Fruit fly (Drosophila melanogaster): Measurements from ENCODE around the gene CG43329.
A peak's percentile ranks its signal among the peaks of the same experiment; 100 is the strongest.

CG43329 gene

dm6 chr3L:22471586-22472291, 33.3 kb downstream of the CG43329 start (continued):
- TF ChIP-seq Hr3 (GFP tag; optimal IDR thresholded peaks at IDR 0.05) = peak; percentile 56
- peak; percentile 45; the same call in 1 of the 2 replicates for TF ChIP-seq Taf1 (GFP tag; IDR thresholded peaks at IDR 0.05)
- peak; percentile 18 for TF ChIP-seq CG6813 (GFP tag; optimal IDR thresholded peaks at IDR 0.05)
- no peak for TF ChIP-seq sr (GFP tag; IDR thresholded peaks at IDR 0.05)
- TF ChIP-seq CG11456 (GFP tag; IDR thresholded peaks at IDR 0.05) = peak; percentile 67; the same call in 2 of the 3 replicates
- peak; percentile 71 for TF ChIP-seq CG9932 (GFP tag; IDR thresholded peaks at IDR 0.05)
- no peak for TF ChIP-seq CG1024 (GFP tag; IDR thresholded peaks at IDR 0.05)
- peak; percentile 29; the same call in 1 of the 2 replicates for TF ChIP-seq CG4730 (GFP tag; IDR thresholded peaks at IDR 0.05)
- peak; percentile 52 for TF ChIP-seq D19B (GFP tag; optimal IDR thresholded peaks at IDR 0.05)
- TF ChIP-seq CG10209 (GFP tag; optimal IDR thresholded peaks at IDR 0.05) = peak; percentile 66
- TF ChIP-seq fd64A (GFP tag; optimal IDR thresholded peaks at IDR 0.05) = no peak
- TF ChIP-seq sim (GFP tag; IDR thresholded peaks at IDR 0.05) = no peak
- TF ChIP-seq CG10431 (GFP tag; optimal IDR thresholded peaks at IDR 0.05) = no peak
- no peak for TF ChIP-seq C15 (GFP tag; IDR thresholded peaks at IDR 0.05)
- peak; percentile 69 for TF ChIP-seq CG13424 (tag; optimal IDR thresholded peaks at IDR 0.05)
- TF ChIP-seq gt (GFP tag; IDR thresholded peaks at IDR 0.05) = no peak
- TF ChIP-seq CG7745 (tag; optimal IDR thresholded peaks at IDR 0.05) = no peak
- TF ChIP-seq esg (GFP tag; conservative IDR thresholded peaks at IDR 0.05) = 0 out of 2 replicates have a peak, but pooled peaks have one; percentile 18
- TF ChIP-seq tap (tag; optimal IDR thresholded peaks at IDR 0.05) = peak; percentile 24
- TF ChIP-seq ERR (GFP tag; optimal IDR thresholded peaks at IDR 0.05) = no peak
- no peak for TF ChIP-seq eve (GFP tag; optimal IDR thresholded peaks at IDR 0.05)
- peak; percentile 84 for TF ChIP-seq CG3281 (GFP tag; optimal IDR thresholded peaks at IDR 0.05)
- TF ChIP-seq Fer3 (tag; optimal IDR thresholded peaks at IDR 0.05) = peak; percentile 62
- TF ChIP-seq CG9727 (GFP tag; optimal IDR thresholded peaks at IDR 0.05) = peak; percentile 43
- peak; percentile 34 for TF ChIP-seq Jarid2 (GFP tag; optimal IDR thresholded peaks at IDR 0.05)
- peak; percentile 54 for TF ChIP-seq CG14441 (GFP tag; IDR thresholded peaks at IDR 0.05)
- peak; percentile 57 for TF ChIP-seq Aef1 (GFP tag; IDR thresholded peaks at IDR 0.05)
- TF ChIP-seq CG11504 (tag; optimal IDR thresholded peaks at IDR 0.05) = peak; percentile 71
- TF ChIP-seq Poxn (GFP tag; IDR thresholded peaks at IDR 0.05) = 0 out of 2 replicates have a peak, but pooled peaks have one; percentile 35
- peak; percentile 40; the same call in 1 of the 2 replicates for TF ChIP-seq CG6689 (GFP tag; IDR thresholded peaks at IDR 0.05)
- no peak for TF ChIP-seq Fer1 (GFP tag; optimal IDR thresholded peaks at IDR 0.05)
- TF ChIP-seq CG12659 (GFP tag; optimal IDR thresholded peaks at IDR 0.05) = peak; percentile 58
- peak; percentile 58; the same call in 1 of the 2 replicates for TF ChIP-seq ranshi (GFP tag; IDR thresholded peaks at IDR 0.05)
- no peak for TF ChIP-seq slp2 (GFP tag; optimal IDR thresholded peaks at IDR 0.05)
- peak; percentile 48; the same call in 1 of the 2 replicates for TF ChIP-seq lmd (GFP tag; IDR thresholded peaks at IDR 0.05)
- 0 out of 2 replicates have a peak, but pooled peaks have one; percentile 43 for TF ChIP-seq CG32767 (GFP tag; IDR thresholded peaks at IDR 0.05)
- peak; percentile 42 for TF ChIP-seq nmo (GFP tag; optimal IDR thresholded peaks at IDR 0.05)
- peak; percentile 5 for TF ChIP-seq CG15011 (GFP tag; optimal IDR thresholded peaks at IDR 0.05)
- TF ChIP-seq CG10147 (GFP tag; optimal IDR thresholded peaks at IDR 0.05) = peak; percentile 3
- no peak for TF ChIP-seq CrebB (tag; optimal IDR thresholded peaks at IDR 0.05)
- no peak for TF ChIP-seq dpn (GFP tag; optimal IDR thresholded peaks at IDR 0.05)
- TF ChIP-seq seq (GFP tag; IDR thresholded peaks at IDR 0.05) = peak; percentile 17; the same call in 1 of the 2 replicates
- TF ChIP-seq CG15514 (GFP tag; optimal IDR thresholded peaks at IDR 0.05) = peak; percentile 35
- TF ChIP-seq pita (GFP tag; optimal IDR thresholded peaks at IDR 0.05) = no peak
- TF ChIP-seq CG9215 (GFP tag; IDR thresholded peaks at IDR 0.05) = peak; percentile 40; the same call in 1 of the 2 replicates
- TF ChIP-seq bbx (GFP tag; IDR thresholded peaks at IDR 0.05; ENCODE audit: partially characterized antibody) = no peak
- TF ChIP-seq exex (tag; optimal IDR thresholded peaks at IDR 0.05) = peak; percentile 92
- TF ChIP-seq CG18011 (GFP tag; optimal IDR thresholded peaks at IDR 0.05) = no peak
- peak; percentile 38 for TF ChIP-seq fd96Cb (tag; optimal IDR thresholded peaks at IDR 0.05)
